Worm (Caenorhabditis elegans) whole organism, L4 larva: ENCODE data around the gene ttr-33.

ENCODE experiments used
- aha-1 ChIP-seq: fragments of 150-350 bp; peaks from one replicate; lab custom pipeline; 2014; ENCODE audit warnings: missing biosample characterization, missing genetic modification characterization
- lsy-2 ChIP-seq, 2 experiments: fragments of 150-350 bp in 1 of 2; sonication (generic microtip) in 1 of 2; optimal IDR thresholded peaks; 2 replicates each; lab custom pipeline; 2014 to 2017; ENCODE audit warnings: missing biosample characterization in 2 of 2, missing genetic modification characterization in 2 of 2

DNA sequence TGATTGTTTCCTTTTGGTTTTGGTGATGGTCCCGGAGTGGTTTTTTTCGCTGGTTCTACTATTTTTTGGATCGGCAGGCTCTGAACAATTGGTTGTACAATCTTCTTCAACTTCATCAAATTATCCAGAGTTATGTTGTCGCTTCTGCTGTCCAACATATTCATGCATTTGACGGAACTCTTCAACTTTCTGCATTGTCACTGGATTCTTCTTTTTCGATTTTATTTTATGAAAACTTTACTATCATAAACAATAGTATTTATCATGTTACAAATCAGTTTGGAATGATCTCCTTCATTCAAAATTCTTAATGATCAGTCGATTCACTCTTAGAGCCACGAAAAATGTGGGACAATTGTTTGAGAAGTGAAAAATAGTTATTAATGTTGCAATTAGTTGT is 14.4 kb upstream of the ttr-33 start:
- no peak for TF ChIP-seq lsy-2 (tag; optimal IDR thresholded peaks at IDR 0.05; lab: Kevin White, UChicago)
- TF ChIP-seq aha-1 (tag; lab: Kevin White, UChicago) = peak; percentile 84
